Fruit fly (Drosophila melanogaster): Measurements from ENCODE around the gene RpS21.

- TF ChIP-seq CG11617 (GFP tag; optimal IDR thresholded peaks at IDR 0.05) (peak; percentile 28), CG7045 (GFP tag; optimal IDR thresholded peaks at IDR 0.05) (no peak), Hr96 (GFP tag; optimal IDR thresholded peaks at IDR 0.05) (no peak), CG33017 (tag; optimal IDR thresholded peaks at IDR 0.05) (no peak), Crg-1 (GFP tag; optimal IDR thresholded peaks at IDR 0.05) (no peak), ovo (GFP tag; optimal IDR thresholded peaks at IDR 0.05) (peak; percentile 92), pad (GFP tag; optimal IDR thresholded peaks at IDR 0.05) (peak; percentile 24), bab1 (GFP tag; optimal IDR thresholded peaks at IDR 0.05) (no peak), kay (GFP tag; ENCODE audit: borderline replicate concordance) (peak; percentile 92), CG12768 (GFP tag; optimal IDR thresholded peaks at IDR 0.05) (no peak), Mnt (GFP tag; optimal IDR thresholded peaks at IDR 0.05) (no peak), CG7101 (tag; optimal IDR thresholded peaks at IDR 0.05) (no peak)
Observed at dm6 chr2L:2887760-2888600, 32.1 kb downstream of the RpS21 start.

All from whole organism, adult.